Fruit fly (Drosophila melanogaster): Measurements from ENCODE around the gene Cad96Ca.

Cad96Ca gene

dm6 chr3R:25167407-25168191 is 40.5 kb downstream of the Cad96Ca start (continued):
- TF ChIP-seq Fer3 (tag; optimal IDR thresholded peaks at IDR 0.05) (no peak), amos (GFP tag; IDR thresholded peaks at IDR 0.05; ENCODE audit: partially characterized antibody) (no peak), CG4854 (GFP tag; optimal IDR thresholded peaks at IDR 0.05) (no peak), HLH3B (GFP tag; IDR thresholded peaks at IDR 0.05) (no peak), caup (GFP tag; optimal IDR thresholded peaks at IDR 0.05; ENCODE audit: severe bottlenecking) (peak; percentile 5), HmgD (GFP tag; optimal IDR thresholded peaks at IDR 0.05) (no peak), gce (GFP tag; IDR thresholded peaks at IDR 0.05) (no peak), chinmo (GFP tag; IDR thresholded peaks at IDR 0.05; ENCODE audit: partially characterized antibody) (0 out of 4 replicates have a peak, but pooled peaks have one; percentile 32), YL-1 (GFP tag; optimal IDR thresholded peaks at IDR 0.05) (no peak), ATbp (GFP tag; optimal IDR thresholded peaks at IDR 0.05) (no peak), CG17612 (GFP tag; IDR thresholded peaks at IDR 0.05) (no peak), Ptx1 (GFP tag; IDR thresholded peaks at IDR 0.05) (no peak), lab (GFP tag; optimal IDR thresholded peaks at IDR 0.05) (no peak), CG17361 (GFP tag; IDR thresholded peaks at IDR 0.05) (0 out of 3 replicates have a peak, but pooled peaks have one; percentile 33), chn (GFP tag; optimal IDR thresholded peaks at IDR 0.05) (no peak), CG13424 (tag; optimal IDR thresholded peaks at IDR 0.05) (peak; percentile 16), jumu (GFP tag; optimal IDR thresholded peaks at IDR 0.05) (no peak), CG3407 (GFP tag; optimal IDR thresholded peaks at IDR 0.05) (no peak), cwo (GFP tag; optimal IDR thresholded peaks at IDR 0.05) (no peak), Tbp (GFP tag; optimal IDR thresholded peaks at IDR 0.05) (no peak), sd (tag; optimal IDR thresholded peaks at IDR 0.05) (no peak), cg (GFP tag; optimal IDR thresholded peaks at IDR 0.05) (peak; percentile 67), Sry-β (GFP tag; optimal IDR thresholded peaks at IDR 0.05) (no peak), zfh2 (GFP tag; optimal IDR thresholded peaks at IDR 0.05) (no peak), Sox102F (GFP tag; optimal IDR thresholded peaks at IDR 0.05) (no peak), Bdp1 (GFP tag; optimal IDR thresholded peaks at IDR 0.05) (no peak), ase (GFP tag; IDR thresholded peaks at IDR 0.05) (no peak), Scr (GFP tag; IDR thresholded peaks at IDR 0.05; ENCODE audit: partially characterized antibody) (no peak), Hr39 (optimal IDR thresholded peaks at IDR 0.05) (peak; percentile 21), Nf-YA (GFP tag; IDR thresholded peaks at IDR 0.05) (no peak), Lim3 (GFP tag; IDR thresholded peaks at IDR 0.05) (no peak), CG7271 (tag; optimal IDR thresholded peaks at IDR 0.05) (no peak), CG3995 (GFP tag; optimal IDR thresholded peaks at IDR 0.05) (no peak), Vsx1 (GFP tag; optimal IDR thresholded peaks at IDR 0.05) (no peak), da (GFP tag; optimal IDR thresholded peaks at IDR 0.05) (no peak), sens (GFP tag) (peak; percentile 82), CG8478 (optimal IDR thresholded peaks at IDR 0.05) (no peak), CG9727 (GFP tag; optimal IDR thresholded peaks at IDR 0.05) (no peak), Sin3A (optimal IDR thresholded peaks at IDR 0.05) (no peak), B-H1 (GFP tag; IDR thresholded peaks at IDR 0.05) (no peak), PHDP (tag; optimal IDR thresholded peaks at IDR 0.05) (no peak), Sry-δ (GFP tag; optimal IDR thresholded peaks at IDR 0.05) (no peak), hkb (optimal IDR thresholded peaks at IDR 0.05) (no peak), hkb (GFP tag; IDR thresholded peaks at IDR 0.05) (no peak), NFAT (GFP tag; IDR thresholded peaks at IDR 0.05) (no peak), CG7556 (GFP tag; optimal IDR thresholded peaks at IDR 0.05) (peak; percentile 42), lov (optimal IDR thresholded peaks at IDR 0.05) (no peak), lov (GFP tag; IDR thresholded peaks at IDR 0.05) (no peak), CG12155 (GFP tag; optimal IDR thresholded peaks at IDR 0.05) (no peak), C15 (GFP tag; IDR thresholded peaks at IDR 0.05) (no peak), odd (GFP tag; optimal IDR thresholded peaks at IDR 0.05) (no peak), CG10321 (GFP tag; IDR thresholded peaks at IDR 0.05) (no peak)
